Worm (Caenorhabditis elegans) whole organism, L1 larva: ENCODE data around the gene alh-1.
A peak's percentile ranks its signal among the peaks of the same experiment; 100 is the strongest.

Source experiments
- C34B4.2 ChIP-seq: sonication (generic microtip); optimal IDR thresholded peaks from 2 replicates; lab custom pipeline; 2017; ENCODE audit warnings: mild to moderate bottlenecking, missing genetic modification characterization, missing compliant biosample characterization
- alr-1 ChIP-seq: fragments of 200-800 bp; sonication (Bioruptor generic); optimal IDR thresholded peaks from 2 replicates; lab custom pipeline; 2018; ENCODE audit warnings: borderline replicate concordance, mild to moderate bottlenecking, missing genetic modification characterization, missing compliant biosample characterization
- aly-2 ChIP-seq: fragments of 150-350 bp; optimal IDR thresholded peaks from 2 replicates; lab custom pipeline; 2014; ENCODE audit warnings: missing biosample characterization, missing genetic modification characterization
- ama-1 ChIP-seq: fragments of 150-350 bp; optimal IDR thresholded peaks from 2 replicates; lab custom pipeline; 2014
- ceh-63 ChIP-seq: fragments of 200-800 bp; sonication (Bioruptor generic); optimal IDR thresholded peaks from 2 replicates; lab custom pipeline; 2018; ENCODE audit warnings: mild to moderate bottlenecking, missing genetic modification characterization, missing compliant biosample characterization
- ceh-82 ChIP-seq, 3 experiments: fragments of 150-350 bp in 1 of 3; sonication (generic microtip) in 2 of 3; optimal IDR thresholded peaks; 2 replicates each; lab custom pipeline; 2014 to 2017; ENCODE audit warnings: missing biosample characterization in 3 of 3, missing genetic modification characterization in 3 of 3
- ceh-88 ChIP-seq: fragments of 200-800 bp; sonication (Bioruptor generic); IDR thresholded peaks from 2 replicates; pipeline ENCODE4 v1.3.6; 2022; ENCODE audit warnings: missing genetic modification characterization, missing compliant biosample characterization
- ceh-90 ChIP-seq: sonication (generic microtip); optimal IDR thresholded peaks from 2 replicates; lab custom pipeline; 2016; ENCODE audit warnings: missing genetic modification characterization, missing compliant biosample characterization
- ces-1 ChIP-seq: fragments of 150-350 bp; optimal IDR thresholded peaks from 2 replicates; lab custom pipeline; 2014; ENCODE audit warnings: missing biosample characterization, missing genetic modification reagents, missing genetic modification characterization
- dpl-1 ChIP-seq, 3 experiments: fragments of 150-350 bp in 2 of 3; sonication (generic microtip) in 1 of 3; optimal IDR thresholded peaks; 2 replicates each; lab custom pipeline; 2014 to 2017; ENCODE audit warnings: missing biosample characterization in 3 of 3, missing genetic modification characterization in 3 of 3, missing genetic modification reagents in 3 of 3
- efl-1 ChIP-seq, 4 experiments: fragments of 150-350 bp; optimal IDR thresholded peaks in 3 of 4; peaks in 1 of 4; 1 replicate in 1 of 4; 2 replicates in 3 of 4; lab custom pipeline; 2014; ENCODE audit warnings: missing biosample characterization in 2 of 4, missing genetic modification characterization in 2 of 4, missing genetic modification reagents in 2 of 4
- fkh-4 ChIP-seq: sonication (generic microtip); optimal IDR thresholded peaks from 2 replicates; lab custom pipeline; 2016; ENCODE audit warnings: missing compliant biosample characterization, missing genetic modification characterization, borderline replicate concordance
- fkh-8 ChIP-seq: sonication (generic microtip); optimal IDR thresholded peaks from 2 replicates; lab custom pipeline; 2016; ENCODE audit warnings: mild to moderate bottlenecking, missing genetic modification characterization, missing compliant biosample characterization
- fos-1 ChIP-seq: fragments of 150-350 bp; optimal IDR thresholded peaks from 2 replicates; lab custom pipeline; 2014; ENCODE audit warnings: missing biosample characterization, missing genetic modification characterization
- hlh-4 ChIP-seq: sonication (generic microtip); optimal IDR thresholded peaks from 2 replicates; lab custom pipeline; 2016; ENCODE audit warnings: mild to moderate bottlenecking, missing genetic modification characterization, missing compliant biosample characterization
- hpl-2 ChIP-seq: fragments of 150-350 bp; optimal IDR thresholded peaks from 2 replicates; lab custom pipeline; 2014; ENCODE audit warnings: missing biosample characterization, missing genetic modification reagents, missing genetic modification characterization
- lin-13 ChIP-seq: fragments of 150-350 bp; optimal IDR thresholded peaks from 2 replicates; lab custom pipeline; 2014; ENCODE audit warnings: missing biosample characterization, missing genetic modification reagents, missing genetic modification characterization
- lin-14 ChIP-seq: fragments of 200-800 bp; sonication (Bioruptor generic); optimal IDR thresholded peaks from 2 replicates; lab custom pipeline; 2018; ENCODE audit warnings: mild to moderate bottlenecking, missing genetic modification characterization, moderate library complexity, missing compliant biosample characterization
- lin-15B ChIP-seq: fragments of 150-350 bp; sonication (generic microtip); optimal IDR thresholded peaks from 3 replicates; lab custom pipeline; 2014; ENCODE audit warnings: missing biosample characterization, missing genetic modification characterization
- lin-39 ChIP-seq: fragments of 150-350 bp; optimal IDR thresholded peaks from 2 replicates; lab custom pipeline; 2014; ENCODE audit warnings: missing biosample characterization, missing genetic modification reagents, missing genetic modification characterization
- lir-3 ChIP-seq: sonication (generic microtip); optimal IDR thresholded peaks from 2 replicates; lab custom pipeline; 2016; ENCODE audit warnings: mild to moderate bottlenecking, missing genetic modification characterization, moderate library complexity, missing compliant biosample characterization; ENCODE audit not compliant: poor library complexity
- mab-9 ChIP-seq: fragments of 200-800 bp; sonication (Bioruptor generic); IDR thresholded peaks from 2 replicates; pipeline ENCODE4 v1.3.6; 2022; ENCODE audit warnings: missing genetic modification reagents, missing genetic modification characterization, missing compliant biosample characterization
- mdl-1 ChIP-seq, 2 experiments: fragments of 150-350 bp; optimal IDR thresholded peaks; 2 replicates each; lab custom pipeline; 2014 to 2017; ENCODE audit warnings: missing biosample characterization in 2 of 2, missing genetic modification characterization in 2 of 2, inconsistent platforms in 1 of 2
- nhr-11 ChIP-seq: fragments of 150-350 bp; optimal IDR thresholded peaks from 2 replicates; lab custom pipeline; 2014; ENCODE audit warnings: missing biosample characterization, missing genetic modification characterization
- nhr-12 ChIP-seq: sonication (generic microtip); optimal IDR thresholded peaks from 2 replicates; lab custom pipeline; 2017; ENCODE audit warnings: missing biosample characterization, missing genetic modification characterization
- nhr-20 ChIP-seq: sonication (generic microtip); optimal IDR thresholded peaks from 2 replicates; lab custom pipeline; 2016; ENCODE audit warnings: mild to moderate bottlenecking, missing genetic modification characterization, missing compliant biosample characterization
- nhr-237 ChIP-seq: fragments of 150-350 bp; optimal IDR thresholded peaks from 2 replicates; lab custom pipeline; 2014; ENCODE audit warnings: missing biosample characterization, missing genetic modification characterization
- nhr-28 ChIP-seq: fragments of 150-350 bp; optimal IDR thresholded peaks from 2 replicates; lab custom pipeline; 2014; ENCODE audit warnings: missing biosample characterization, missing genetic modification characterization
- nhr-71 ChIP-seq: sonication (generic microtip); optimal IDR thresholded peaks from 2 replicates; lab custom pipeline; 2016; ENCODE audit warnings: mild to moderate bottlenecking, missing genetic modification characterization, moderate library complexity, missing compliant biosample characterization
- nhr-84 ChIP-seq: sonication (generic microtip); optimal IDR thresholded peaks from 2 replicates; lab custom pipeline; 2017; ENCODE audit warnings: missing biosample characterization, missing genetic modification characterization
- nhr-85 ChIP-seq: sonication (generic microtip); peaks from one replicate; lab custom pipeline; 2016; ENCODE audit warnings: missing genetic modification characterization, inconsistent platforms, missing compliant biosample characterization
- nhr-90 ChIP-seq: sonication (generic microtip); optimal IDR thresholded peaks from 2 replicates; lab custom pipeline; 2016; ENCODE audit warnings: mild to moderate bottlenecking, missing genetic modification characterization, missing compliant biosample characterization; ENCODE audit not compliant: poor library complexity
- pag-3 ChIP-seq: sonication (generic microtip); optimal IDR thresholded peaks from 2 replicates; lab custom pipeline; 2017; ENCODE audit warnings: missing genetic modification characterization, mild to moderate bottlenecking, missing compliant biosample characterization, antibody characterized with exemption, borderline replicate concordance; ENCODE audit not compliant: insufficient read depth
- pqm-1 ChIP-seq: sonication (generic microtip); optimal IDR thresholded peaks from 3 replicates; lab custom pipeline; 2017; ENCODE audit warnings: missing biosample characterization, missing genetic modification characterization
- sox-4 ChIP-seq: sonication (generic microtip); optimal IDR thresholded peaks from 2 replicates; lab custom pipeline; 2016; ENCODE audit warnings: missing genetic modification characterization, missing compliant biosample characterization
- sptf-1 ChIP-seq: fragments of 150-350 bp; optimal IDR thresholded peaks from 2 replicates; lab custom pipeline; 2014; ENCODE audit warnings: missing biosample characterization, missing genetic modification characterization
- swsn-7 ChIP-seq: sonication (generic microtip); optimal IDR thresholded peaks from 2 replicates; lab custom pipeline; 2016; ENCODE audit warnings: missing genetic modification characterization, missing compliant biosample characterization
- tlp-1 ChIP-seq: fragments of 150-350 bp; optimal IDR thresholded peaks from 2 replicates; lab custom pipeline; 2014; ENCODE audit warnings: missing biosample characterization, missing genetic modification characterization
- unc-130 ChIP-seq: fragments of 150-350 bp; optimal IDR thresholded peaks from 2 replicates; lab custom pipeline; 2017; ENCODE audit warnings: missing biosample characterization, missing genetic modification characterization, inconsistent platforms
- unc-86 ChIP-seq: sonication (generic microtip); optimal IDR thresholded peaks from 2 replicates; lab custom pipeline; 2016; ENCODE audit warnings: missing genetic modification characterization, missing compliant biosample characterization
- zag-1 ChIP-seq: fragments of 150-350 bp; optimal IDR thresholded peaks from 2 replicates; lab custom pipeline; 2014; ENCODE audit warnings: missing biosample characterization, missing genetic modification characterization
- ztf-4 ChIP-seq: fragments of 150-350 bp; optimal IDR thresholded peaks from 2 replicates; lab custom pipeline; 2014; ENCODE audit warnings: missing biosample characterization, missing genetic modification characterization

Gene alh-1

DNA sequence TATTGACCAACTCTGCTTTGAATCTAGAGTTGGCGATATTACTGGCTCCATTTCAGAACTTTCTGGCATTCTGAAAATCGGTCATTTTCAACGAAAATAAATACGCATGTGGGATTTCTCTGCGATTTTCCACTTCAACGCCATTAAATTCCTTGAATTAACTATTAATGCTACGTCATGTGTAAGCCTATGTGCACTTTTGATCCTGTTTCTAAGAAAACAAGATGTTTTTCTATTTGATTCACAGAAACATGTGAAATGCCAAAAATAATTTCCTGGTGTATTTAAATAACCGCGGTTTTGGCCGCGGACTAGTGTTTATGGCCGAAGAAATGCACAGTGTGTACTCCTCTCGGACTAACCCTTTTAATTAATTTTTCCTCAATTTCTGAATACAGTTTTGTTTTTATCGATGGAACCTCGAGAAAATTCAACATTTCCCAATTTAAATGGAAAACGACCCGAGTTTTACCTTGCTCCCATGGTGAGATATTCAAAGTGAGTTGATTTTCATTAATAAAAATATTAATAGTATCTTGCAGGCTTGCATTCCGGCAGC lies 8.8 kb upstream of the alh-1 start, which contains the start of the genes C45G9.11 and C45G9.2 (continued):
- TF ChIP-seq nhr-237 (tag; lab: Kevin White, UChicago), result no peak
- peak; percentile 48 for TF ChIP-seq lin-39
- no peak for TF ChIP-seq ces-1 (GFP tag; lab: Kevin White, UChicago)
- TF ChIP-seq C34B4.2 (tag; lab: Kevin White, UChicago), result peak; percentile 16
- TF ChIP-seq aly-2 (tag; lab: Kevin White, UChicago), result peak; percentile 45
- peak; percentile 79 to 94 for TF ChIP-seq efl-1 (optimal IDR thresholded peaks at IDR 0.05; lab: Kevin White, UChicago)
- TF ChIP-seq efl-1 (GFP tag; optimal IDR thresholded peaks at IDR 0.05 in 1 of 2; lab: Kevin White, UChicago), result peak; percentile 94 to 99
- TF ChIP-seq nhr-20, result peak; percentile 85
- no peak for TF ChIP-seq ama-1 (lab: Kevin White, UChicago)
- TF ChIP-seq pag-3 (tag; lab: Kevin White, UChicago), result no peak
- TF ChIP-seq lir-3 (tag; lab: Kevin White, UChicago), result peak; percentile 95
- no peak for TF ChIP-seq nhr-12 (tag; lab: Kevin White, UChicago)
- peak; percentile 12 for TF ChIP-seq lin-15B (tag; lab: Kevin White, UChicago)
- peak; percentile 95 for TF ChIP-seq ceh-90 (tag; lab: Kevin White, UChicago)
- peak; percentile 52 for TF ChIP-seq hlh-4 (tag; lab: Kevin White, UChicago)
- TF ChIP-seq lin-14 (GFP tag; lab: Kevin White, UChicago), result peak; percentile 78
- no peak for TF ChIP-seq tlp-1
- peak; percentile 89 to 94 (median 93) for TF ChIP-seq dpl-1 (GFP tag; optimal IDR thresholded peaks at IDR 0.05; lab: Kevin White, UChicago)
- peak in 1 of 2 experiments; percentile 38 for TF ChIP-seq mdl-1 (tag; optimal IDR thresholded peaks at IDR 0.05; lab: Kevin White, UChicago)
- TF ChIP-seq ceh-63 (GFP tag; lab: Kevin White, UChicago), result peak; percentile 79
- TF ChIP-seq nhr-84 (tag; lab: Kevin White, UChicago), result no peak
- TF ChIP-seq swsn-7 (tag; lab: Kevin White, UChicago), result peak; percentile 78
- no peak for TF ChIP-seq ztf-4
- peak; percentile 93 for TF ChIP-seq fkh-4 (tag; lab: Kevin White, UChicago)
- peak; percentile 88 for TF ChIP-seq sox-4 (tag; lab: Kevin White, UChicago)
- TF ChIP-seq nhr-28 (tag; lab: Kevin White, UChicago), result no peak
- TF ChIP-seq unc-130 (tag; lab: Kevin White, UChicago), result peak; percentile 79
- no peak for TF ChIP-seq zag-1 (tag; lab: Kevin White, UChicago)
- TF ChIP-seq fkh-8 (tag; lab: Kevin White, UChicago), result peak; percentile 68
- peak; percentile 71 for TF ChIP-seq mab-9 (GFP tag; lab: Robert Waterston, UW)
- no peak for TF ChIP-seq nhr-11
- peak; percentile 54 for TF ChIP-seq lin-13
- TF ChIP-seq pqm-1 (tag; lab: Kevin White, UChicago), result no peak
- peak; percentile 90 for TF ChIP-seq nhr-71 (tag; lab: Kevin White, UChicago)
- peak; percentile 90 for TF ChIP-seq nhr-90 (tag; lab: Kevin White, UChicago)
- peak; percentile 26 for TF ChIP-seq fos-1 (tag; lab: Kevin White, UChicago)
- no peak for TF ChIP-seq sptf-1 (tag; lab: Kevin White, UChicago)
- peak; percentile 95 for TF ChIP-seq nhr-85

DNA sequence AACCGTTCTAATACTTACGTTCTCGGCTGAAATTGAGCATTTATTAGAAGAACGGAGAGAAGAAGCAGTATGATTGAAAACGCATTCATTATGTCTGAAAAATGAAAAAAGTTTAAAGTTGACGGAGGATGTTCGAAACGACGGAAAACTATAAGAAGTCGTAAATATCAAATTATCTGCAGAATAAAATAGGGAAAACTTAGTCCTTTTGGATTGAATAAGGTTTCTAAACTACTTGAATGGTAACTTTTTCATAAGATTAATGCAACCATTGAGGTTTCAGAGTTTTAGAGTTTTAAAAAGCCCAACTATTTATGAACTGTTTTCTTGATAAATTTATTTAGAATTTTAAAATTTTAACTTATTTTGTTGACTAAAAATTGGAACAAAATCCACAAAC lies 6.1 kb upstream of the alh-1 start, which contains the start of gene C45G9.12:
TSS of gene C45G9.12 (minus strand) at position 101 of the 400 bp plus-strand sequence.
- no peak for TF ChIP-seq efl-1 (optimal IDR thresholded peaks at IDR 0.05; lab: Kevin White, UChicago)
- TF ChIP-seq efl-1 (GFP tag; optimal IDR thresholded peaks at IDR 0.05 in 1 of 2; lab: Kevin White, UChicago), result peak in 1 of 2 experiments; percentile 21
- no peak for TF ChIP-seq lin-14 (GFP tag; lab: Kevin White, UChicago)

DNA sequence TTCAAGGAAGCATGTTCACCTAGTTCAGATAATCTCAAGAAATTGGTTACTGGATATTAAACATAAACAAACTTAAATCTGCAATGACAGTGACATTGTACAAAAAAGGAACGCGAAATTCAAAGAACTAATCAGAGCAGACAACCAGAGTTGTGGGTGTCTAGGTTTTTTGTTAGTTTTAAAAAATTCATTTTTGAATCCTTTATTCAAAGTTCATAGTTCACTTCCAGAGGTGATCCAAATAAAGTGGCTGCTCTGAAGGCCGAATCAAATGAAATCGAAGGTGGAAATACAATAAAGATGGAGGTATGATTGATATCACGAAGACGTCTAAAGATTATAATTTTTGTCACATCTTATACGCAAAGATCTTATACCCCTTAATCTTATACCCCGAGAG lies 3.2 kb upstream of the alh-1 start, which contains the start of gene ttbk-6:
TSS of gene ttbk-6 (plus strand) at position 301 of the 400 bp plus-strand sequence.
- TF ChIP-seq ceh-88 (no peak), ceh-82 (tag; optimal IDR thresholded peaks at IDR 0.05; lab: Kevin White, UChicago) (no peak), hpl-2 (GFP tag; lab: Kevin White, UChicago) (no peak), mab-9 (GFP tag; lab: Robert Waterston, UW) (no peak), unc-86 (tag; lab: Kevin White, UChicago) (no peak), alr-1 (no peak), nhr-90 (tag; lab: Kevin White, UChicago) (no peak)
